Worm (Caenorhabditis elegans) whole organism, L3 larva: ENCODE measurements around the gene T20F7.3.

Experiments
- aly-2 ChIP-seq: fragments of 150-350 bp; optimal IDR thresholded peaks from 2 replicates; lab custom pipeline; 2014; ENCODE audit warnings: missing biosample characterization, missing genetic modification characterization
- ama-1 ChIP-seq: fragments of 150-350 bp; optimal IDR thresholded peaks from 2 replicates; lab custom pipeline; 2018
- ceh-16 ChIP-seq: sonication (generic microtip); optimal IDR thresholded peaks from 2 replicates; lab custom pipeline; 2017; ENCODE audit warnings: missing biosample characterization, missing genetic modification characterization
- ceh-82 ChIP-seq: fragments of 150-350 bp; optimal IDR thresholded peaks from 2 replicates; lab custom pipeline; 2014; ENCODE audit warnings: missing biosample characterization, missing genetic modification characterization
- ceh-9 ChIP-seq: sonication (generic microtip); optimal IDR thresholded peaks from 2 replicates; lab custom pipeline; 2018; ENCODE audit warnings: missing biosample characterization, missing genetic modification characterization
- daf-12 ChIP-seq: fragments of 150-350 bp; optimal IDR thresholded peaks from 2 replicates; lab custom pipeline; 2014; ENCODE audit warnings: missing biosample characterization, missing genetic modification reagents, missing genetic modification characterization
- egl-27 ChIP-seq: sonication (generic microtip); optimal IDR thresholded peaks from 4 replicates; lab custom pipeline; 2017; ENCODE audit warnings: missing biosample characterization, missing genetic modification reagents, missing genetic modification characterization
- egl-5 ChIP-seq: fragments of 150-350 bp; optimal IDR thresholded peaks from 2 replicates; lab custom pipeline; 2017; ENCODE audit warnings: missing biosample characterization, missing genetic modification reagents, missing genetic modification characterization, inconsistent platforms
- elt-2 ChIP-seq: sonication (generic microtip); optimal IDR thresholded peaks from 2 replicates; lab custom pipeline; 2016; ENCODE audit warnings: missing genetic modification reagents, mild to moderate bottlenecking, missing genetic modification characterization, missing compliant biosample characterization
- elt-3 ChIP-seq, 3 experiments: fragments of 150-350 bp in 1 of 3; sonication (generic microtip) in 2 of 3; optimal IDR thresholded peaks; 2 replicates in 2 of 3; 4 replicates in 1 of 3; lab custom pipeline; 2014 to 2017; ENCODE audit warnings: missing biosample characterization in 3 of 3, missing genetic modification characterization in 3 of 3
- fkh-10 ChIP-seq: sonication (generic microtip); optimal IDR thresholded peaks from 2 replicates; lab custom pipeline; 2017; ENCODE audit warnings: missing biosample characterization, missing genetic modification reagents, missing genetic modification characterization
- fos-1 ChIP-seq: fragments of 150-350 bp; optimal IDR thresholded peaks from 2 replicates; lab custom pipeline; 2014; ENCODE audit warnings: missing biosample characterization, missing genetic modification characterization
- hmg-11 ChIP-seq: sonication (generic microtip); optimal IDR thresholded peaks from 2 replicates; lab custom pipeline; 2016; ENCODE audit warnings: missing genetic modification characterization, missing compliant biosample characterization
- lin-15B ChIP-seq: fragments of 150-350 bp; optimal IDR thresholded peaks from 2 replicates; lab custom pipeline; 2014; ENCODE audit warnings: missing biosample characterization, missing genetic modification characterization
- lsy-12 ChIP-seq: sonication (generic microtip); optimal IDR thresholded peaks from 2 replicates; lab custom pipeline; 2016; ENCODE audit warnings: mild to moderate bottlenecking, missing genetic modification characterization, missing compliant biosample characterization
- mdl-1 ChIP-seq: fragments of 150-350 bp; optimal IDR thresholded peaks from 2 replicates; lab custom pipeline; 2014; ENCODE audit warnings: missing biosample characterization, missing genetic modification characterization
- nhr-11 ChIP-seq: fragments of 150-350 bp; optimal IDR thresholded peaks from 2 replicates; lab custom pipeline; 2014; ENCODE audit warnings: missing biosample characterization, missing genetic modification characterization
- nhr-23 ChIP-seq: fragments of 150-350 bp; optimal IDR thresholded peaks from 2 replicates; lab custom pipeline; 2014; ENCODE audit warnings: missing biosample characterization, missing genetic modification reagents, missing genetic modification characterization
- nhr-237 ChIP-seq: fragments of 150-350 bp; optimal IDR thresholded peaks from 2 replicates; lab custom pipeline; 2014; ENCODE audit warnings: missing biosample characterization, missing genetic modification characterization
- nhr-25 ChIP-seq: sonication (generic microtip); optimal IDR thresholded peaks from 2 replicates; lab custom pipeline; 2017; ENCODE audit warnings: missing biosample characterization, missing genetic modification characterization
- nhr-43 ChIP-seq: sonication (generic microtip); optimal IDR thresholded peaks from 2 replicates; lab custom pipeline; 2016; ENCODE audit warnings: mild to moderate bottlenecking, missing genetic modification characterization, missing compliant biosample characterization; ENCODE audit not compliant: poor library complexity, severe bottlenecking
- nhr-67 ChIP-seq: fragments of 150-350 bp; optimal IDR thresholded peaks from 2 replicates; lab custom pipeline; 2014; ENCODE audit warnings: missing biosample characterization, missing genetic modification characterization
- nhr-77 ChIP-seq: fragments of 150-350 bp; optimal IDR thresholded peaks from 2 replicates; lab custom pipeline; 2014; ENCODE audit warnings: missing biosample characterization, missing genetic modification characterization
- pha-4 ChIP-seq: fragments of 150-350 bp; optimal IDR thresholded peaks from 2 replicates; lab custom pipeline; 2014; ENCODE audit warnings: missing biosample characterization, missing genetic modification reagents, missing genetic modification characterization
- pqm-1 ChIP-seq: fragments of 150-350 bp; optimal IDR thresholded peaks from 2 replicates; lab custom pipeline; 2017; ENCODE audit warnings: missing biosample characterization, missing genetic modification characterization, inconsistent platforms
- skn-1 ChIP-seq: fragments of 150-350 bp; optimal IDR thresholded peaks from 2 replicates; lab custom pipeline; 2014; ENCODE audit warnings: missing biosample characterization, missing genetic modification characterization
- tbx-2 ChIP-seq: sonication (generic microtip); optimal IDR thresholded peaks from 2 replicates; lab custom pipeline; 2016; ENCODE audit warnings: mild to moderate bottlenecking, missing genetic modification characterization, missing compliant biosample characterization
- unc-39 ChIP-seq: sonication (generic microtip); optimal IDR thresholded peaks from 4 replicates; lab custom pipeline; 2017; ENCODE audit warnings: missing biosample characterization, missing genetic modification characterization
- unc-62 ChIP-seq: fragments of 150-350 bp; sonication (generic microtip); optimal IDR thresholded peaks from 4 replicates; lab custom pipeline; 2014; ENCODE audit warnings: missing biosample characterization, missing genetic modification reagents, missing genetic modification characterization
- ztf-11 ChIP-seq: fragments of 150-350 bp; optimal IDR thresholded peaks from 2 replicates; lab custom pipeline; 2014; ENCODE audit warnings: missing biosample characterization, missing genetic modification characterization
- ztf-4 ChIP-seq: fragments of 150-350 bp; optimal IDR thresholded peaks from 2 replicates; lab custom pipeline; 2014; ENCODE audit warnings: missing biosample characterization, missing genetic modification characterization

T20F7.3 gene

DNA sequence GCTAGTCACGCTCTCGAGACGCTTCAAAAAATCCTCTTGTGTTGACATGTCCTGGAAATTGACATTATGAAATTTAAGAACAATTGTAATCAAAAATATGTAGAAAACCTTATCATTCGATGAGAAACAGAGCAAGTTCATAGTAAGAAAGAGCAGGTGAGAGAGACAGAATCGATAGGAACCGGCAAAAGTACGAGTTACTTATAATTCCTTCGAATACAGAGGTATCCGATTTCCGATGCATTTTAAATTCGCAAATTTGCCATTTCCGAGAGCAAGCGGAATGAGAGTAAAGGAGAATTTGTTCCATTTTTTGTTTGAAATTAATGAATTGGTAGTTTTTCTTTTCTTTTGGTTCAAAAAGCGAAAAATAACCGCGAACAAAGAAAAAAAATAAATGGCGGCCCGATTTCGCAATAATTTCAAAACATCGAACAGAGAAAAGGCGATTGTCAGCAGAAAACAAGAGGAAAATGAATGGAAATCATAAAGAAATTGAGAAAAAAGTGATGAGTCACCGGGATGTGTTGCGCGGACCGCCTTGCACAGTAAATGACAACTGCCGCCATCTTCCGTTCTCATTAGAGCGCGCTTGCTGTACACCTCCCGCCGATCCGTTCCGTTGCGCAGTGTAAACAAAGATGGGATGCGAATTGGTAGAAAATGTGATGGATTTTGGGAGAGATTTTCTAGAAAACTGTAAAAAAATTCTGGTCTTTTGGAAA lies 46.4 kb upstream of the T20F7.3 start, which contains the start of gene cas-1 (continued):
- peak; percentile 32 for TF ChIP-seq nhr-23
- TF ChIP-seq ceh-16 (tag; lab: Kevin White, UChicago) = no peak
- TF ChIP-seq lin-15B = peak; percentile 32
- no peak for TF ChIP-seq egl-27 (tag; lab: Kevin White, UChicago)
- TF ChIP-seq nhr-237 (tag; lab: Kevin White, UChicago) = no peak

DNA sequence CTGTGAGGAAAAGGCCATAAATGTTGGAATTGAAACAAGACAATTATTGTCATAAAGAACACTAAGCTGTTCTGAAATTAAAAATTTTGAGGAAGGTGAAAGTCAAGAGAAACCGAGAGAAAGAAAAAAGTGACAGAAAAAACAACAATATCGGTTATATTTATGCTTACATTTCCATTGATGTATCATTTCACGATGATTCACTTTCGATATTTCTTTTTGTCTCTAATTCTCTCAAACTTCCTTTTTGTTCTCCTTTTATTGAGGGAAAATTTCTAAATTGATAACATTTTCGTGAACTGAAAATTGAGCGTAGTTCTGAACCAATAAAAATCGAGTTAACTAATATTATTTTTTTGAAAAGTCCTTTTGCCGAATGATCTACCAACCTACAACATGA lies 45.3 kb upstream of the T20F7.3 start:
- TF ChIP-seq elt-2 (tag; lab: Kevin White, UChicago) (peak; percentile 16), pqm-1 (tag; lab: Kevin White, UChicago) (peak; percentile 38), nhr-23 (no peak), elt-3 (tag; optimal IDR thresholded peaks at IDR 0.05; lab: Kevin White, UChicago) (no peak), egl-27 (tag; lab: Kevin White, UChicago) (no peak), daf-12 (no peak), nhr-67 (no peak)

DNA sequence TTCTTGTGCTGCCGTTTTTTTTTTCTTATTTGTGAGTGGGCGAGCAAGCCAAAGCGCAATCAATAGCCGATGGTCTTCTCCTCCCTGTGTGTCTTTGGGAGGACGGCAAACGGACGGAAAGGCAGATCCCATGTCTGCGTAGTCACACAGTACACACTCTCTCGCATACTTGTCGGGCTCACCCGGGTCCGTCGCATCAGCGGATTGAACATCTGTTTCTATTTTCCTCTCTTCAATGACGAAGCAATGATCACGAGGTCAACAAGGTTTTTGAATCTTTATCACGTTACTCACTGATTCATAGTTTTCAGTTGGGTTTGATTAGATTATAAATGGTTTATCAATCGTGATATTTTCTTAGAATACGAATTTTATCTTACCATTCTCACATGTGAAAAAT lies 44.7 kb upstream of the T20F7.3 start:
- TF ChIP-seq nhr-11 (tag; lab: Kevin White, UChicago) (no peak), pha-4 (tag; lab: Kevin White, UChicago) (peak; percentile 7)

DNA sequence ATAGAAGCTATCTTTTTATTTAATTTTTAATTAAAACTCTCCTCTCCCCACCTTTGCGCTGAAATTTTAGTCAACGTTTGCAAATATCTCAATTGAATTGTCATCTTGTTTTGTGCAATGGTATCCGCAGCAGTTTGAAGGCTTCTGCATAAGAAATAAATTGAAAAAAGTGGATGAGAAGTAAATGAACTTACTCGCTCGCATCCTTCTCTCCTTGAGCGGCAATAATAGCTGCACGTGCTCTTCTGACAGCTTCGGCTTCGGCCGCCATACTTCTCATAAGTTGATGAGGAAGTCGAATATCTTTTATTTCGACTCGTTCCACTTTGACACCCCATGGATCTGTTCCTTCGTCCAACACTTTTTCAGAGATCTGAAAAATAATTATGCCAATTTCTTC lies 43.3 kb upstream of the T20F7.3 start:
- TF ChIP-seq fkh-10 (peak; percentile 75), fos-1 (tag; lab: Kevin White, UChicago) (no peak)
- TF ChIP-seq, all 47 proteins: peak for 1

DNA sequence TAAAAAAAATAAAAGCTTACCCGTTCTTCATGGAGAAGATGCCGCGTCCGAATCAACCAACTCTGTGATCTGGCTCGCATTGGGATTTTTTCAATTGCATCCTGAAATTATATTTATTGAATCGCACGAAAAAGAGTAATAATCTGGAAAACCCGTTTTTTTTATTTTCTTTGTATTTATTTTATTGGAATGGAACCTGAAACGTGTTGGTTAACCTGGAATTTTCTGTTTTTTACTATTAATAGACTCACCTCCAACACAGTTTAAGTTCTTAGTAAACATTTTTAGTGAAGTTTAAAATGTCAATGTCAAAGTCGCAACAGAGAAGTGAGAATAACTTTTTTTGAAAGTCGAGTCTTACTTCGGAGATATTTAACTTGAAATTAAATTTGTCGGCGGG lies 41.9 kb upstream of the T20F7.3 start:
- no peak for TF ChIP-seq ceh-9 (tag; lab: Kevin White, UChicago)
- no peak for TF ChIP-seq unc-62 (GFP tag; lab: Kevin White, UChicago)
- peak; percentile 40 for TF ChIP-seq fkh-10
- TF ChIP-seq hmg-11 = no peak
- TF ChIP-seq tbx-2 (tag; lab: Kevin White, UChicago) = no peak
- TF ChIP-seq aly-2 (tag; lab: Kevin White, UChicago) = no peak
- TF ChIP-seq daf-12 = no peak

DNA sequence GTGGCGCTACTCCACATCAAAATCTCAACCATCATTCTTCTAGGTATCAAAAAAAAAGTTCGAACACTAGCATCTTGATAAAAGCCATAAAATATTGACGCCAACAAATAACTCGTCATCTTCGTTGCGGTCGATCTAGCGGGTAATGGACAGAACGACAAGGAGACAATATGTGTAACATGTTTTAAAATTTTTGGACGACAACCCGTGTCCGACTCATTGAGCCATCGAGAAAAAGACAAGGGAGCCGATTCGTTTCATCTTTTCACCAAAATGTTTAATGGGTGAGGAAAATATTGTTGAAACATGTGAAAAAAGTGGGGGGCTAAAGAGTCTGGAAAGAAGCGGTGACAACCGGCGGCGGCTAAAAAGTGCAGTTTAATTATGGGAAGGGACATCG lies 38.7 kb upstream of the T20F7.3 start:
- no peak for TF ChIP-seq nhr-77
- TF ChIP-seq skn-1 (tag; lab: Kevin White, UChicago) = no peak
- TF ChIP-seq ztf-11 = no peak
- no peak for TF ChIP-seq ceh-9 (tag; lab: Kevin White, UChicago)
- no peak for TF ChIP-seq nhr-237 (tag; lab: Kevin White, UChicago)
- no peak for TF ChIP-seq pqm-1 (tag; lab: Kevin White, UChicago)
- no peak for TF ChIP-seq ztf-4 (tag; lab: Kevin White, UChicago)

DNA sequence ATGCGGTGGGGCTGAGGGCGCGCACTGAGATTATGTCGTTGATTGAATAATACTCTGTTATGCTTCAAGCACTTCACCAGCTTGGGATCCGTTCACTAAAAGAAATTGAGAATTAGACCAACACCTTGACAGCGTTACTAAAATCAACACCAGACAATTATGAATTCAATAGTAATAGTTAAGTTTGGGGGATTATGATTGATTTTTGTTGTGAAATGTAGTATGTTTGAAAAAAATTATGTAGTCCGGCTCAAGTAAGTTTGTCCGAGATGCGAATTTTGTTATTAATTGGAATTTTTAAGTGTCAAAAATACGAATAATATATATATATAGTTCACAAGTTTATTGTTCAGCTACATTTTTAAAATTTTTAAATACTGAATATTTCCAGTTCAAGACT lies 34.8 kb upstream of the T20F7.3 start, which contains the start of gene sto-5:
Gene sto-5, minus strand, starts transcription at position 101 of the 400 bp plus-strand sequence.
- TF ChIP-seq pha-4 (tag; lab: Kevin White, UChicago) (no peak), skn-1 (tag; lab: Kevin White, UChicago) (no peak), elt-2 (tag; lab: Kevin White, UChicago) (no peak), mdl-1 (tag; lab: Kevin White, UChicago) (no peak), fos-1 (tag; lab: Kevin White, UChicago) (no peak), nhr-77 (no peak), nhr-25 (tag; lab: Kevin White, UChicago) (no peak), unc-39 (tag; lab: Kevin White, UChicago) (no peak), nhr-237 (tag; lab: Kevin White, UChicago) (no peak), ama-1 (no peak), ztf-11 (no peak), lsy-12 (no peak), daf-12 (no peak), nhr-43 (tag; lab: Kevin White, UChicago) (no peak), tbx-2 (tag; lab: Kevin White, UChicago) (no peak), nhr-23 (no peak), lin-15B (no peak), egl-5 (tag; lab: Kevin White, UChicago) (no peak), ceh-82 (tag; lab: Kevin White, UChicago) (no peak)
